Worm (Caenorhabditis elegans) whole organism, mixed stage, embryonic: ENCODE results near the gene Y51H4A.941.
"Not testable (repeated sequence)": the region's sequence is repeated elsewhere in the genome, so short reads cannot be mapped to it uniquely, and the experiment has no call there.

Source experiments
- M03D4.4 ChIP-seq: sonication (generic microtip); optimal IDR thresholded peaks from 2 replicates; lab custom pipeline; 2017; ENCODE audit warnings: mild to moderate bottlenecking, missing genetic modification characterization, missing compliant biosample characterization
- bed-3 ChIP-seq: fragments of 200-800 bp; sonication (Bioruptor generic); optimal IDR thresholded peaks from 3 replicates; lab custom pipeline; 2018; ENCODE audit warnings: mild to moderate bottlenecking, missing genetic modification characterization, moderate library complexity, missing compliant biosample characterization
- blmp-1 ChIP-seq: fragments of 150-350 bp; optimal IDR thresholded peaks from 2 replicates; lab custom pipeline; 2014; ENCODE audit warnings: missing biosample characterization, missing genetic modification characterization
- ceh-39 ChIP-seq: fragments of 150-350 bp; optimal IDR thresholded peaks from 2 replicates; lab custom pipeline; 2014; ENCODE audit warnings: missing biosample characterization, missing genetic modification characterization
- ceh-43 ChIP-seq: fragments of 200-800 bp; sonication (Bioruptor generic); optimal IDR thresholded peaks from 2 replicates; lab custom pipeline; 2018; ENCODE audit warnings: mild to moderate bottlenecking, missing genetic modification characterization, moderate library complexity, missing compliant biosample characterization
- ceh-83 ChIP-seq: fragments of 200-800 bp; sonication (Bioruptor generic); optimal IDR thresholded peaks from 2 replicates; lab custom pipeline; 2018; ENCODE audit warnings: mild to moderate bottlenecking, missing genetic modification characterization, missing compliant biosample characterization
- ces-1 ChIP-seq: fragments of 150-350 bp; optimal IDR thresholded peaks from 2 replicates; lab custom pipeline; 2014; ENCODE audit warnings: missing biosample characterization, missing genetic modification reagents, missing genetic modification characterization
- cnd-1 ChIP-seq: fragments of 200-800 bp; sonication (Bioruptor generic); optimal IDR thresholded peaks from 2 replicates; lab custom pipeline; 2018; ENCODE audit warnings: mild to moderate bottlenecking, missing genetic modification characterization, missing compliant biosample characterization
- drap-1 ChIP-seq: fragments of 200-800 bp; sonication (Bioruptor generic); optimal IDR thresholded peaks from 3 replicates; lab custom pipeline; 2018; ENCODE audit warnings: mild to moderate bottlenecking, missing genetic modification characterization, missing compliant biosample characterization
- elt-3 ChIP-seq: fragments of 150-350 bp; optimal IDR thresholded peaks from 2 replicates; lab custom pipeline; 2014; ENCODE audit warnings: missing biosample characterization, missing genetic modification characterization
- flh-1 ChIP-seq: fragments of 200-800 bp; sonication (Bioruptor generic); optimal IDR thresholded peaks from 2 replicates; lab custom pipeline; 2018; ENCODE audit warnings: mild to moderate bottlenecking, missing genetic modification characterization, moderate library complexity, missing compliant biosample characterization
- ham-2 ChIP-seq: fragments of 200-800 bp; sonication (Bioruptor generic); optimal IDR thresholded peaks from 2 replicates; lab custom pipeline; 2018; ENCODE audit warnings: mild to moderate bottlenecking, missing genetic modification characterization, missing compliant biosample characterization
- lsy-2 ChIP-seq: fragments of 150-350 bp; optimal IDR thresholded peaks from 2 replicates; lab custom pipeline; 2014; ENCODE audit warnings: missing biosample characterization, missing genetic modification characterization
- mab-5 ChIP-seq: fragments of 150-350 bp; optimal IDR thresholded peaks from 2 replicates; lab custom pipeline; 2014; ENCODE audit warnings: missing biosample characterization, missing genetic modification characterization
- mep-1 ChIP-seq: fragments of 150-350 bp; optimal IDR thresholded peaks from 2 replicates; lab custom pipeline; 2017; ENCODE audit warnings: missing biosample characterization, missing genetic modification reagents, missing genetic modification characterization, inconsistent platforms
- nhr-12 ChIP-seq: fragments of 150-350 bp; optimal IDR thresholded peaks from 2 replicates; lab custom pipeline; 2014; ENCODE audit warnings: missing biosample characterization, missing genetic modification characterization
- nhr-2 ChIP-seq: fragments of 150-350 bp; optimal IDR thresholded peaks from 2 replicates; lab custom pipeline; 2014; ENCODE audit warnings: missing biosample characterization, missing genetic modification characterization
- nhr-28 ChIP-seq: fragments of 150-350 bp; optimal IDR thresholded peaks from 2 replicates; lab custom pipeline; 2014; ENCODE audit warnings: missing biosample characterization, missing genetic modification characterization
- pha-4 ChIP-seq: fragments of 150-350 bp; optimal IDR thresholded peaks from 2 replicates; lab custom pipeline; 2018; ENCODE audit warnings: missing biosample characterization, missing genetic modification reagents, missing genetic modification characterization
- sem-2 ChIP-seq: fragments of 200-800 bp; sonication (Bioruptor generic); optimal IDR thresholded peaks from 2 replicates; lab custom pipeline; 2018; ENCODE audit warnings: mild to moderate bottlenecking, missing genetic modification characterization, missing compliant biosample characterization
- snpc-4 ChIP-seq: fragments of 150-350 bp; optimal IDR thresholded peaks from 2 replicates; lab custom pipeline; 2014; ENCODE audit warnings: missing biosample characterization, missing genetic modification characterization
- unc-39 ChIP-seq: fragments of 150-350 bp; optimal IDR thresholded peaks from 2 replicates; lab custom pipeline; 2014; ENCODE audit warnings: missing biosample characterization, missing genetic modification characterization
- zip-8 ChIP-seq: fragments of 150-350 bp; optimal IDR thresholded peaks from 2 replicates; lab custom pipeline; 2014; ENCODE audit warnings: missing biosample characterization, missing genetic modification characterization

Y51H4A.941 gene

DNA sequence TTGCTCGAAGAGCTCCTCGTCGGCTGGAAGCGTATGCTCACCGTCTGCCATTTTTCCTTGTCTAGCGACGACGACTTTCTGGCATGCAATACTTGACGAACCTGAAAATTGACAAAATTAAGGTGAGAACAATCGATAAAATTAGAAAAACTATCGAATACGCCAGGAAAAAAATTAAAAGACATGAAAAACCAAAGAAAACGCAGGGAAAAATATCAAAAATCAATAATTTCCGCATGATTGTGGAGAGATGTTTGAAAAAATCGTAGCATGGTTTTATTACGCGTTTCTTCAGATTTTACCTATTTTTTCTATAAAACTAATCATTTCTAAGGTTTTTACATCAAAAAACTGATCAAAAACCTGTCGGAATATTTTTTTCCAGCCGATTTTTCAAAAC is 38.7 kb downstream of the Y51H4A.941 start, which contains the start of gene set-26:
TSS of gene set-26 (minus strand) at position 101 of the 400 bp plus-strand sequence.
- TF ChIP-seq cnd-1 (tag; lab: Kevin White, UChicago); elt-3 (tag; lab: Kevin White, UChicago); nhr-12: not testable (repeated sequence)

DNA sequence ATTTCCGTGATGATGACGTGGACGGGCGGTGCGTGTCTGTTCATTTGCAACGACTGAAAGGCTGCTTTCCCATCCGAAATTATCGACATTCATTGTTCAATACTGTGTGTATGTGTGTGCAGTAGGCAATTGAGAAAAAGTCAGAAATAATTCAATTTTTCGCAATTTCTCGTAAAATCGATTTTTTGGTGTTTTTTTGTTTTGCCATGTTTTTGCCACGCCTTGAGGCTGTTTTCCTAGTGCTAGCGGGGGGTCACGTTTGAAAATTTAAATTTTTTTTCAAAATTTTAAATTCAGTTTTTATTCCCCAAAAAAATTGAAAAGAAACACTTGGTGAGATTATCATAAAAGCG is 48.3 kb downstream of the Y51H4A.941 start, which contains the start of gene Y51H4A.13:
TSS of gene Y51H4A.13 (minus strand) at position 182 of the 353 bp plus-strand sequence.
- TF ChIP-seq ceh-83; drap-1 (GFP tag; lab: Kevin White, UChicago); cnd-1 (tag; lab: Kevin White, UChicago): not testable (repeated sequence)

DNA sequence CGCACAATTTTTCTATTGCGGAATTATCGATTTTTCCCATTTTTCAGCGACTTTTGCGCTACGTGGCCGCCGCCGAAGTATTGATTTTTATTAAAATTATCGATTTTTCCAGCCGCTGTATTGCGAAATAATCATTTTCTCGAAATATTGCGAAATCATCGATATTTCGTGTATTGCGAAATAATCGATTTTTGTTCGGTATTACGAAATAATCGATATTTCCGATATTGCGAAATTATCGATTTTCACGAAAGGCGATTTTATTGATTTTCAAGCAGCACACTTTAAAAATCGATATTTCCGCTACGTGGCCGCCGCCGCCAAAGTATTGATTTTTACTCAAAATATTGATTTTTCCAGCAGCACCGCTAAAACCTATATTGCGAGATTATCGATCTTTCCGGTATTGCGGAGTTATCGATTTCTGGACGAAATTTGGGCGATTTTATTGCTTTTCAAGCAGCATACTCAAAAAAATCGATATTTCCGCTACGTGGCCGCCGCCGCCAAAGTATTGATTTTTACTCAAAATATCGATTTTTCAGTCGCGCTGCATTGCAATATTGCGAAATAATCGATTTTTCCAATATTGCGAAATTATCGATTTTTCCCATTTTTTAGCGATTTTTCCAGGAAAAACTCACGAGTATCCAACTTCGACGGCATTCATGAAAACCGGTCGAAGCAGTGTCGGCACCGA is 48.8 kb downstream of the Y51H4A.941 start:
- TF ChIP-seq elt-3 (tag; lab: Kevin White, UChicago) (no peak), ceh-43 (GFP tag; lab: Kevin White, UChicago) (no peak), lsy-2 (tag; lab: Kevin White, UChicago) (no peak), mep-1 (no peak), nhr-28 (tag; lab: Kevin White, UChicago) (no peak), ces-1 (GFP tag; lab: Kevin White, UChicago) (no peak), nhr-12 (no peak), ham-2 (no peak), zip-8 (tag; lab: Kevin White, UChicago) (no peak), bed-3 (GFP tag; lab: Kevin White, UChicago) (no peak), unc-39 (tag; lab: Kevin White, UChicago) (no peak)

DNA sequence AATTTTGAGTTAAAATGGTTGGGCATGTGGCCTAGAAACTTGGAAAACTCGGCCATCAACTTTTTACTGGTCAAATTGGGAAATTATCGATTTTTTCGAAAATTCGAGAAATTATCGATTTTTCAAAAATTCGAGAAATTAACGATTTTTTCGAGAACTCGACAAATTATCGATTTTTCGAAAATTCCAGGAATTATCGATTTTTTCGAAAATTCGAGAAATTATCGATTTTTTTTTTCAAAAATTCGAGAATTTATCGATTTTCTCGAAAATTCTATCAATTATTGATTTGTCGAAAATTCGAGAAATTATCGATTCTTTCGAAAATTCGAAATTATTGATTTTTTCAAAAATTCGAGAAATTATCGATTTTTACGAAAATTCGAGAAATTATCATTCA is 50.7 kb downstream of the Y51H4A.941 start:
- TF ChIP-seq pha-4 (tag; lab: Kevin White, UChicago) (no peak), M03D4.4 (no peak), elt-3 (tag; lab: Kevin White, UChicago) (no peak), lsy-2 (tag; lab: Kevin White, UChicago) (no peak), sem-2 (GFP tag; lab: Kevin White, UChicago) (no peak), nhr-2 (tag; lab: Kevin White, UChicago) (no peak), nhr-28 (tag; lab: Kevin White, UChicago) (no peak), mab-5 (tag; lab: Kevin White, UChicago) (no peak), snpc-4 (tag; lab: Kevin White, UChicago) (no peak), ceh-39 (no peak), ces-1 (GFP tag; lab: Kevin White, UChicago) (no peak), blmp-1 (tag; lab: Kevin White, UChicago) (no peak), flh-1 (GFP tag; lab: Kevin White, UChicago) (no peak), ham-2 (no peak), nhr-12 (no peak)
